Worm (Caenorhabditis elegans): ENCODE measurements around the gene Y49E10.16.

DNA sequence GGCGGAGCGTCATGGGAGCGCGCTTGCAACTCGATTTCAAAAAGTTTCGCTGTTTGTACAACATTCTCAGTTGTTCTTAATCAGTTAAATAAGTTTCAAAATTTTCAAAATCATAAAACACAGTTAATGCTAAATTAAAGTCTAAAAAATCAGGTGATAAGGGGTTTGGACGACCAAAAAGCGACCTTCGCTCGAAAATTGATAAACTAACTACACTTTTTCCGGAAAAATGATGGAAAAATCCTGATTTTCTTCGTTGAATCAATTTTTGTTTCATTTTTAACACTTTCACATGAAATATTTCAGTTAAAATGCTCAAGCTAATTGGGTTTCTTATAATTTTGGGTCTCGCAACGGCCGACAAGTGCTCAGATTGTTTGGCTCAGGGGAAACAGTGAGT is at the start of gene Y49E10.16:
- TF ChIP-seq pax-3 (tag; optimal IDR thresholded peaks at IDR 0.05) (no peak), F16B12.6 (tag; optimal IDR thresholded peaks at IDR 0.05) (no peak), fos-1 (tag; optimal IDR thresholded peaks at IDR 0.05) (no peak), nhr-85 (tag) (no peak), zag-1 (tag; optimal IDR thresholded peaks at IDR 0.05) (no peak)
